Worm (Caenorhabditis elegans): ENCODE measurements around the gene srd-54.

DNA sequence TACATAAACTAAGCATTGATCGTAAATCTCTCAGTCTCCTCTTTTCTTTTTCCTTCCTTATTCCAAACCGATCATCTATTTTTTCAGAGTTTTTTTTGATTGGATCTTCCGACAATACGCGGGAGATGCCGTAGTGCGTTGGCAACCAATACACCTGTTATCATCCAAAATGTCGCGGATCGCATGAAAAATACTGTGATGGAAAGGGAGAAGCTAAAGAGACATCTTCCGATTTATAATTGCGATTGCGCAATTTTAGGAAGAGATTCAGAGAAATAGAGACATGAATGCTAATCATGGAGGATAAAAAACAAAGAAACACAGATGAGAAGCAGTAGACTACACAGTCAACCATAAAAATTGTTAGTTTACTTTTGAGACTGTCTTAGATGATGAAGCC lies 26.0 kb upstream of the srd-54 start:
- no peak for TF ChIP-seq snpc-4 (tag; optimal IDR thresholded peaks at IDR 0.05)
- TF ChIP-seq unc-62 (GFP tag; optimal IDR thresholded peaks at IDR 0.05 in 1 of 2), result no peak
- TF ChIP-seq unc-62 (tag; optimal IDR thresholded peaks at IDR 0.05), result no peak
- no peak for TF ChIP-seq ama-1 (optimal IDR thresholded peaks at IDR 0.05)
- TF ChIP-seq ztf-11 (tag; optimal IDR thresholded peaks at IDR 0.05), result no peak
- TF ChIP-seq aha-1 (tag), result no peak
- TF ChIP-seq fkh-10 (GFP tag; optimal IDR thresholded peaks at IDR 0.05), result no peak
